Fruit fly (Drosophila melanogaster) whole organism, embryonic: Measurements from ENCODE around the gene Yip1d1.

Source experiments
- Atf3 ChIP-seq: fragments of 200-800 bp; sonication (Bioruptor generic); optimal IDR thresholded peaks from 3 replicates; lab custom pipeline; 2016; ENCODE audit warnings: missing biosample characterization, missing genetic modification characterization
- Bgb ChIP-seq: fragments of 200-800 bp; sonication (Bioruptor generic); IDR thresholded peaks from 2 replicates; pipeline ENCODE4 v1.3.6; 2022; ENCODE audit warnings: missing biosample characterization, missing genetic modification characterization; ENCODE audit not compliant: partially characterized antibody
- CG10654 ChIP-seq: fragments of 200-800 bp; sonication (Bioruptor generic); optimal IDR thresholded peaks from 2 replicates; lab custom pipeline; 2016; ENCODE audit warnings: missing biosample characterization, missing genetic modification characterization
- CG10959 ChIP-seq: fragments of 200-800 bp; sonication (Bioruptor generic); IDR thresholded peaks from 2 replicates; pipeline ENCODE4 v1.3.6; 2022; ENCODE audit warnings: missing biosample characterization, missing genetic modification characterization
- CG11093 ChIP-seq: fragments of 200-800 bp; sonication (Bioruptor generic); IDR thresholded peaks from 3 replicates; pipeline ENCODE4 v1.3.6; 2022; ENCODE audit warnings: missing biosample characterization, missing genetic modification characterization
- CG11504 ChIP-seq: fragments of 200-800 bp; sonication (Bioruptor generic); optimal IDR thresholded peaks from 3 replicates; lab custom pipeline; 2019; ENCODE audit warnings: missing biosample characterization, mild to moderate bottlenecking, missing genetic modification characterization, moderate library complexity
- CG12104 ChIP-seq: fragments of 200-800 bp; sonication (Bioruptor generic); optimal IDR thresholded peaks from 3 replicates; lab custom pipeline; 2016; ENCODE audit warnings: missing biosample characterization, missing genetic modification characterization
- CG14014 ChIP-seq: fragments of 200-800 bp; sonication (Bioruptor generic); IDR thresholded peaks from 2 replicates; pipeline ENCODE4 v1.3.6; 2022; ENCODE audit warnings: missing biosample characterization, missing genetic modification characterization
- CG1603 ChIP-seq: fragments of 200-800 bp; sonication (Bioruptor generic); optimal IDR thresholded peaks from 2 replicates; lab custom pipeline; 2019; ENCODE audit warnings: missing biosample characterization, mild to moderate bottlenecking, missing genetic modification characterization, moderate library complexity
- CG16863 ChIP-seq: fragments of 200-800 bp; sonication (Bioruptor generic); optimal IDR thresholded peaks from 3 replicates; lab custom pipeline; 2016; ENCODE audit warnings: missing biosample characterization, missing genetic modification characterization
- CG17385 ChIP-seq: fragments of 200-800 bp; sonication (Bioruptor generic); optimal IDR thresholded peaks from 3 replicates; lab custom pipeline; 2018; ENCODE audit warnings: missing biosample characterization, mild to moderate bottlenecking, missing genetic modification characterization
- CG32767 ChIP-seq: fragments of 200-800 bp; sonication (Bioruptor generic); IDR thresholded peaks from 2 replicates; pipeline ENCODE4 v1.3.6; 2022; ENCODE audit warnings: missing biosample characterization, missing genetic modification characterization
- CG4328 ChIP-seq: fragments of 200-800 bp; sonication (Bioruptor generic); optimal IDR thresholded peaks from 3 replicates; lab custom pipeline; 2017; ENCODE audit warnings: missing biosample characterization, missing genetic modification reagents, missing genetic modification characterization
- CG6689 ChIP-seq: fragments of 200-800 bp; sonication (Bioruptor generic); IDR thresholded peaks from 2 replicates; pipeline ENCODE4 v1.3.6; 2022; ENCODE audit warnings: missing biosample characterization, missing genetic modification characterization
- CG7372 ChIP-seq: fragments of 200-800 bp; sonication (Bioruptor generic); IDR thresholded peaks from 2 replicates; pipeline ENCODE4 v1.3.6; 2022; ENCODE audit warnings: missing biosample characterization, missing genetic modification characterization
- CG7556 ChIP-seq: fragments of 200-800 bp; sonication (Bioruptor generic); optimal IDR thresholded peaks from 2 replicates; lab custom pipeline; 2017; ENCODE audit warnings: missing biosample characterization, mild to moderate bottlenecking, missing genetic modification characterization
- CG8281 ChIP-seq: fragments of 200-800 bp; sonication (Bioruptor generic); optimal IDR thresholded peaks from 2 replicates; lab custom pipeline; 2018; ENCODE audit warnings: missing biosample characterization, mild to moderate bottlenecking, missing genetic modification characterization, moderate library complexity
- CG9437 ChIP-seq: fragments of 200-800 bp; sonication (Bioruptor generic); optimal IDR thresholded peaks from 2 replicates; lab custom pipeline; 2018; ENCODE audit warnings: missing biosample characterization, mild to moderate bottlenecking, missing genetic modification characterization
- CG9609 ChIP-seq: fragments of 200-800 bp; sonication (Bioruptor generic); optimal IDR thresholded peaks from 3 replicates; lab custom pipeline; 2016; ENCODE audit warnings: missing biosample characterization, missing genetic modification characterization
- CG9932 ChIP-seq: fragments of 200-800 bp; sonication (Bioruptor generic); IDR thresholded peaks from 2 replicates; pipeline ENCODE4 v1.3.6; 2022; ENCODE audit warnings: missing biosample characterization, missing genetic modification characterization
- Chrac-16 ChIP-seq: fragments of 200-800 bp; sonication (Bioruptor generic); optimal IDR thresholded peaks from 3 replicates; lab custom pipeline; 2016; ENCODE audit warnings: missing biosample characterization, missing genetic modification characterization
- Dref ChIP-seq: fragments of 200-800 bp; sonication (Bioruptor generic); IDR thresholded peaks from 2 replicates; pipeline ENCODE4 v1.3.6; 2022; ENCODE audit warnings: missing biosample characterization, missing genetic modification characterization
- Ets97D ChIP-seq: fragments of 200-800 bp; sonication (Bioruptor generic); optimal IDR thresholded peaks from 3 replicates; lab custom pipeline; 2016; ENCODE audit warnings: missing biosample characterization, missing genetic modification characterization
- HLH3B ChIP-seq: fragments of 200-800 bp; sonication (Bioruptor generic); IDR thresholded peaks from 2 replicates; pipeline ENCODE4 v1.3.6; 2022; ENCODE audit warnings: missing biosample characterization, missing genetic modification characterization
- HLH54F ChIP-seq: fragments of 200-800 bp; sonication (Bioruptor generic); optimal IDR thresholded peaks from 3 replicates; lab custom pipeline; 2016; ENCODE audit warnings: missing biosample characterization, missing genetic modification characterization
- Hey ChIP-seq: fragments of 200-800 bp; sonication (Bioruptor generic); optimal IDR thresholded peaks from 3 replicates; lab custom pipeline; 2018; ENCODE audit warnings: missing biosample characterization, mild to moderate bottlenecking, missing genetic modification characterization
- Lim3 ChIP-seq: fragments of 200-800 bp; sonication (Bioruptor generic); IDR thresholded peaks from 2 replicates; pipeline ENCODE4 v1.3.6; 2022; ENCODE audit warnings: missing biosample characterization, missing genetic modification characterization
- NfI ChIP-seq: fragments of 200-800 bp; sonication (Bioruptor generic); optimal IDR thresholded peaks from 3 replicates; lab custom pipeline; 2018; ENCODE audit warnings: missing biosample characterization, mild to moderate bottlenecking, missing genetic modification characterization, moderate library complexity
- Oli ChIP-seq: fragments of 200-800 bp; sonication (Bioruptor generic); optimal IDR thresholded peaks from 2 replicates; lab custom pipeline; 2018; ENCODE audit warnings: missing biosample characterization, mild to moderate bottlenecking, missing genetic modification characterization, moderate library complexity
- Optix ChIP-seq: fragments of 200-800 bp; sonication (Bioruptor generic); IDR thresholded peaks from 3 replicates; pipeline ENCODE4 v1.3.6; 2022; ENCODE audit warnings: missing biosample characterization, missing genetic modification characterization
- Xrp1 ChIP-seq: fragments of 200-800 bp; sonication (Bioruptor generic); IDR thresholded peaks from 2 replicates; pipeline ENCODE4 v1.3.6; 2022; ENCODE audit warnings: missing biosample characterization, missing genetic modification characterization
- ac ChIP-seq: fragments of 200-800 bp; sonication (Bioruptor generic); optimal IDR thresholded peaks from 3 replicates; lab custom pipeline; 2017; ENCODE audit warnings: missing biosample characterization, mild to moderate bottlenecking, missing genetic modification characterization
- chif ChIP-seq, 2 experiments: fragments of 200-800 bp; sonication (Bioruptor generic); optimal IDR thresholded peaks; 3 replicates each; lab custom pipeline; 2016; ENCODE audit warnings: missing biosample characterization in 2 of 2, missing genetic modification characterization in 2 of 2
- corto ChIP-seq: fragments of 200-800 bp; sonication (Bioruptor generic); optimal IDR thresholded peaks from 2 replicates; lab custom pipeline; 2016; ENCODE audit warnings: missing biosample characterization, mild to moderate bottlenecking, missing genetic modification characterization, moderate library complexity
- cwo ChIP-seq: fragments of 200-800 bp; sonication (Bioruptor generic); optimal IDR thresholded peaks from 3 replicates; lab custom pipeline; 2017; ENCODE audit warnings: missing biosample characterization, missing genetic modification characterization, mild to moderate bottlenecking, moderate library complexity, missing genetic modification reagents
- da ChIP-seq: fragments of 200-800 bp; sonication (Bioruptor generic); optimal IDR thresholded peaks from 2 replicates; lab custom pipeline; 2016; ENCODE audit warnings: missing biosample characterization, missing genetic modification characterization
- dmrt99B ChIP-seq: fragments of 200-800 bp; sonication (Bioruptor generic); optimal IDR thresholded peaks from 2 replicates; lab custom pipeline; 2018; ENCODE audit warnings: missing biosample characterization, mild to moderate bottlenecking, missing genetic modification characterization, moderate library complexity
- dpn ChIP-seq, 2 experiments: fragments of 200-800 bp; sonication (Bioruptor generic); optimal IDR thresholded peaks; 3 replicates each; lab custom pipeline; 2016; ENCODE audit warnings: missing biosample characterization in 2 of 2, missing genetic modification characterization in 2 of 2
- gcm ChIP-seq: fragments of 200-800 bp; sonication (Bioruptor generic); optimal IDR thresholded peaks from 2 replicates; lab custom pipeline; 2019; ENCODE audit warnings: missing biosample characterization, mild to moderate bottlenecking, missing genetic modification characterization, moderate library complexity
- gsb-n ChIP-seq: fragments of 200-800 bp; sonication (Bioruptor generic); optimal IDR thresholded peaks from 3 replicates; lab custom pipeline; 2018; ENCODE audit warnings: missing biosample characterization, mild to moderate bottlenecking, missing genetic modification characterization
- insv ChIP-seq, 2 experiments: fragments of 200-800 bp; sonication (Bioruptor generic); optimal IDR thresholded peaks; 3 replicates each; lab custom pipeline; 2016 to 2018; ENCODE audit warnings: missing biosample characterization in 2 of 2, missing genetic modification characterization in 2 of 2
- lilli ChIP-seq: fragments of 200-800 bp; sonication (Bioruptor generic); optimal IDR thresholded peaks from 3 replicates; lab custom pipeline; 2016; ENCODE audit warnings: missing biosample characterization, missing genetic modification characterization
- lov ChIP-seq, 2 experiments: fragments of 200-800 bp in 1 of 2; fragments of >200 bp in 1 of 2; sonication (Bioruptor generic) in 1 of 2; IDR thresholded peaks in 1 of 2; optimal IDR thresholded peaks in 1 of 2; 2 replicates in 1 of 2; 3 replicates in 1 of 2; pipeline versions ENCODE4 v1.3.6 to Lab custom; 2017 to 2022; ENCODE audit warnings: missing biosample characterization in 1 of 2, missing genetic modification characterization in 1 of 2
- maf-S ChIP-seq: fragments of 200-800 bp; sonication (Bioruptor generic); optimal IDR thresholded peaks from 2 replicates; lab custom pipeline; 2016; ENCODE audit warnings: missing biosample characterization, missing genetic modification characterization
- nau ChIP-seq: fragments of 200-800 bp; sonication (Bioruptor generic); optimal IDR thresholded peaks from 3 replicates; lab custom pipeline; 2017; ENCODE audit warnings: missing biosample characterization, mild to moderate bottlenecking, missing genetic modification characterization, missing genetic modification reagents
- nom ChIP-seq: fragments of 200-800 bp; sonication (Bioruptor generic); optimal IDR thresholded peaks from 2 replicates; lab custom pipeline; 2017; ENCODE audit warnings: missing biosample characterization, missing genetic modification characterization, mild to moderate bottlenecking, moderate library complexity, missing genetic modification reagents
- schlank ChIP-seq: fragments of 200-800 bp; sonication (Bioruptor generic); optimal IDR thresholded peaks from 2 replicates; lab custom pipeline; 2018; ENCODE audit warnings: missing biosample characterization, mild to moderate bottlenecking, missing genetic modification characterization
- slbo ChIP-seq: fragments of 200-800 bp; sonication (Bioruptor generic); IDR thresholded peaks from 2 replicates; pipeline ENCODE4 v1.3.6; 2022; ENCODE audit warnings: missing biosample characterization, missing genetic modification characterization
- tap ChIP-seq: fragments of 200-800 bp; optimal IDR thresholded peaks from 3 replicates; lab custom pipeline; 2019; ENCODE audit warnings: missing biosample characterization, mild to moderate bottlenecking, missing genetic modification characterization, moderate library complexity
- wek ChIP-seq: fragments of 200-800 bp; sonication (Bioruptor generic); optimal IDR thresholded peaks from 3 replicates; lab custom pipeline; 2018; ENCODE audit warnings: missing biosample characterization, mild to moderate bottlenecking, missing genetic modification characterization, moderate library complexity
- yki ChIP-seq: fragments of >200 bp; optimal IDR thresholded peaks from 3 replicates; lab custom pipeline; 2018

The Yip1d1 gene

dm6 chr2L:13018992-13019484 lies 18.6 kb upstream of the Yip1d1 start, which contains the start of gene Ube4B (continued):
- TF ChIP-seq lov (optimal IDR thresholded peaks at IDR 0.05; lab: Kevin White, UChicago): no peak
- TF ChIP-seq lov (GFP tag; IDR thresholded peaks at IDR 0.05; lab: Robert Waterston, UW): peak; percentile 55; the same call in 1 of the 3 replicates
- peak; percentile 87 for TF ChIP-seq slbo (GFP tag; lab: Robert Waterston, UW)
- TF ChIP-seq CG11093 (GFP tag; lab: Robert Waterston, UW): no peak
- no peak for TF ChIP-seq CG1603 (tag; lab: Kevin White, UChicago)
- TF ChIP-seq CG7372 (GFP tag; lab: Robert Waterston, UW): peak; percentile 49; the same call in 1 of the 2 replicates
- no peak for TF ChIP-seq CG12104
- TF ChIP-seq CG10959 (GFP tag; lab: Robert Waterston, UW): peak; percentile 99
- TF ChIP-seq CG4328: no peak
- TF ChIP-seq dmrt99B (tag; lab: Kevin White, UChicago): no peak
- peak; percentile 59 for TF ChIP-seq Dref (GFP tag; lab: Robert Waterston, UW)
- TF ChIP-seq HLH54F (GFP tag; lab: Kevin White, UChicago): peak; percentile 76
- no peak for TF ChIP-seq nom
- TF ChIP-seq Oli: peak; percentile 31
- TF ChIP-seq Atf3 (GFP tag; lab: Kevin White, UChicago): peak; percentile 55
- TF ChIP-seq Ets97D: peak; percentile 89
- TF ChIP-seq gsb-n (tag; lab: Kevin White, UChicago): no peak
- no peak for TF ChIP-seq Lim3 (GFP tag; lab: Robert Waterston, UW)
- TF ChIP-seq CG9437 (GFP tag; lab: Kevin White, UChicago): no peak
- TF ChIP-seq CG6689 (GFP tag; lab: Robert Waterston, UW): peak; percentile 55
- TF ChIP-seq tap: no peak
- TF ChIP-seq CG7556 (GFP tag; lab: Kevin White, UChicago): no peak
- no peak for TF ChIP-seq nau (GFP tag; lab: Kevin White, UChicago)
- TF ChIP-seq CG11504 (tag; lab: Kevin White, UChicago): no peak
- TF ChIP-seq maf-S (GFP tag; lab: Kevin White, UChicago): peak; percentile 52
- no peak for TF ChIP-seq corto (GFP tag; lab: Kevin White, UChicago)
- TF ChIP-seq ac: no peak
- TF ChIP-seq Bgb (GFP tag; lab: Robert Waterston, UW): peak; percentile 88
- peak; percentile 69 for TF ChIP-seq Chrac-16 (GFP tag; lab: Kevin White, UChicago)
- peak; percentile 68 for TF ChIP-seq CG9609 (GFP tag; lab: Kevin White, UChicago)
- TF ChIP-seq CG16863 (GFP tag; lab: Kevin White, UChicago): peak; percentile 63
- TF ChIP-seq CG17385 (GFP tag; lab: Kevin White, UChicago): no peak
- TF ChIP-seq dpn (GFP tag; optimal IDR thresholded peaks at IDR 0.05; lab: Kevin White, UChicago): peak in 1 of 2 experiments; percentile 82
- TF ChIP-seq insv (GFP tag; optimal IDR thresholded peaks at IDR 0.05; lab: Kevin White, UChicago): no peak
- TF ChIP-seq chif (GFP tag; optimal IDR thresholded peaks at IDR 0.05; lab: Kevin White, UChicago): peak; percentile 23 to 59
- TF ChIP-seq cwo (GFP tag; lab: Kevin White, UChicago): no peak
- TF ChIP-seq yki (lab: Kevin White, UChicago): no peak
- TF ChIP-seq NfI (GFP tag; lab: Kevin White, UChicago): peak; percentile 61
- TF ChIP-seq gcm: no peak
- 0 out of 3 replicates have a peak, but pooled peaks have one; percentile 6 for TF ChIP-seq Optix (GFP tag; lab: Robert Waterston, UW)
- peak; percentile 85 for TF ChIP-seq lilli
- no peak for TF ChIP-seq CG8281 (tag; lab: Kevin White, UChicago)
- no peak for TF ChIP-seq Hey (tag; lab: Kevin White, UChicago)
- TF ChIP-seq Xrp1 (GFP tag; lab: Robert Waterston, UW): peak; percentile 63; the same call in 1 of the 2 replicates
- TF ChIP-seq CG9932 (GFP tag; lab: Robert Waterston, UW): peak; percentile 97
- TF ChIP-seq CG14014 (GFP tag; lab: Robert Waterston, UW): peak; percentile 66
- TF ChIP-seq CG10654: no peak
- TF ChIP-seq schlank: peak; percentile 14
- no peak for TF ChIP-seq CG32767
- TF ChIP-seq da (GFP tag; lab: Kevin White, UChicago): peak; percentile 40
- TF ChIP-seq HLH3B: no peak
- no peak for TF ChIP-seq wek (GFP tag; lab: Kevin White, UChicago)
